Worm (Caenorhabditis elegans) whole organism, young adult: Measurements from ENCODE around the gene Y53C12A.7.

Source experiments
- F49E8.2 ChIP-seq: sonication (generic microtip); optimal IDR thresholded peaks from 3 replicates; lab custom pipeline; 2017; ENCODE audit warnings: missing genetic modification characterization, mild to moderate bottlenecking, missing compliant biosample characterization, antibody characterized with exemption, moderate library complexity; ENCODE audit not compliant: insufficient read depth
- ama-1 ChIP-seq, 3 experiments: fragments of 150-350 bp in 1 of 3; sonication (generic microtip) in 2 of 3; optimal IDR thresholded peaks; 2 replicates each; lab custom pipeline; 2014 to 2018; ENCODE audit warnings: missing biosample characterization in 2 of 3, missing genetic modification characterization in 2 of 3, missing genetic modification reagents in 2 of 3
- xnd-1 ChIP-seq: sonication (generic microtip); optimal IDR thresholded peaks from 2 replicates; lab custom pipeline; 2016; ENCODE audit warnings: missing genotype, missing genetic modification reagents, missing genetic modification characterization, missing compliant biosample characterization

- TF ChIP-seq xnd-1 (no peak), F49E8.2 (tag; lab: Kevin White, UChicago) (no peak), ama-1 (optimal IDR thresholded peaks at IDR 0.05; lab: Kevin White, UChicago) (no peak), ama-1 (GFP tag; optimal IDR thresholded peaks at IDR 0.05; lab: Kevin White, UChicago) (no peak)
These were observed 8.5 kb downstream of the Y53C12A.7 start, which contains the start of gene glt-5 for ce11 chrII:9708835-9709299.
